Fruit fly (Drosophila melanogaster): ENCODE results near the gene Shawl.

The Shawl gene

DNA sequence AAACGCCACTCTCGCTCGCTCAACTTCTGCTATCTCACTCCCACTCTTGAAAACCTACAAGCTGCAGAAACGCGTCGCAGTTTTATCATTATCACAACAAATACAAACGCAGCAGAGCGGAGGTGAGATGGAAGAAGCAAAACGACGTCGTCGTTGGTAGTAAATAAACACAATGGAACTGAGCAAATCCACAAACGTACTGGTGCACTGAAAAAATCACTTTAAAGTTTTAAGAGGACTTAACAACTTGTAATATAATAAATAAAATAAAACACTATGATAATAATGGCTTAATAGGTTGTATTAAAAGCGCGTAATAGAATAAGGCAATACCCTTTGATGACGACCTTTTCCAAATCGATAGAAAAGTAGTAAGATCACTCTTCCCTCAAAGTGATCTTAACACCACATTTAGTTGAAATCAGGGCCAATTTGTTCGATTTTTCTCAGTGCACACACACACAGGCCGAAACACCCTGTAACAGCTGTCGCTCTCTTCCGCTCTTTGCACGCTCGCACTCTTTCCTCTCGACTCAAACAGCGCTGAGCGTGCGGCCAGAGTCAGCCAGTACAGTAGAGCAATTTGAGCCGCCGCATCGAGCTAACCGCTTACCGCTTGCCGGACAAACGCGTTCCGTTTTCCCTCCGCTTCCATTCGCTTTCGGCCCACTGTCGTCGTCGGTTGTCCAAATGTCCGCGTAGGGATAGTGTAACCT is 34.5 kb upstream of the Shawl start (continued):
- TF ChIP-seq CG7786 (GFP tag; optimal IDR thresholded peaks at IDR 0.05): peak; percentile 85
- peak; percentile 82 for TF ChIP-seq tx (GFP tag; optimal IDR thresholded peaks at IDR 0.05)
- peak; percentile 96 for TF ChIP-seq zfh1 (GFP tag; IDR thresholded peaks at IDR 0.05)
- peak; percentile 90 for TF ChIP-seq Oaz (GFP tag; IDR thresholded peaks at IDR 0.05)
- peak; percentile 95 for TF ChIP-seq slou (GFP tag; optimal IDR thresholded peaks at IDR 0.05)
- no peak for TF ChIP-seq hb (GFP tag; IDR thresholded peaks at IDR 0.05; ENCODE audit: partially characterized antibody)
- peak; percentile 60 for TF ChIP-seq CG1792 (GFP tag; optimal IDR thresholded peaks at IDR 0.05)
- TF ChIP-seq oc (tag; optimal IDR thresholded peaks at IDR 0.05): peak; percentile 87
- peak; percentile 91 for TF ChIP-seq Max (GFP tag; optimal IDR thresholded peaks at IDR 0.05)
- peak; percentile 81 for TF ChIP-seq CG1603 (tag; optimal IDR thresholded peaks at IDR 0.05)
- TF ChIP-seq CG3281 (GFP tag; optimal IDR thresholded peaks at IDR 0.05): peak; percentile 93
- TF ChIP-seq CG17385 (GFP tag; optimal IDR thresholded peaks at IDR 0.05): peak; percentile 90
- peak; percentile 74 for TF ChIP-seq CG7987 (GFP tag; optimal IDR thresholded peaks at IDR 0.05)
- TF ChIP-seq Spps (tag; optimal IDR thresholded peaks at IDR 0.05): peak; percentile 92
- peak; percentile 42; the same call in 1 of the 2 replicates for TF ChIP-seq tna (GFP tag; IDR thresholded peaks at IDR 0.05; ENCODE audit: partially characterized antibody)
- peak; percentile 93 for TF ChIP-seq CG4328 (GFP tag; optimal IDR thresholded peaks at IDR 0.05)
- peak; percentile 97 for TF ChIP-seq Ptx1 (GFP tag; IDR thresholded peaks at IDR 0.05)
- TF ChIP-seq ro (GFP tag; IDR thresholded peaks at IDR 0.05): peak; percentile 87
- TF ChIP-seq Xrp1 (GFP tag; IDR thresholded peaks at IDR 0.05): peak; percentile 98
- TF ChIP-seq CG6272 (GFP tag; IDR thresholded peaks at IDR 0.05): peak; percentile 94
- peak; percentile 45 for TF ChIP-seq ERR (GFP tag; optimal IDR thresholded peaks at IDR 0.05)
- peak; percentile 88 for TF ChIP-seq Nf-YC (tag; optimal IDR thresholded peaks at IDR 0.05)
- TF ChIP-seq B-H2 (GFP tag; optimal IDR thresholded peaks at IDR 0.05): peak; percentile 91
- TF ChIP-seq CG4617 (GFP tag; optimal IDR thresholded peaks at IDR 0.05; ENCODE audit: borderline replicate concordance): peak; percentile 84
- TF ChIP-seq Blimp-1 (GFP tag; optimal IDR thresholded peaks at IDR 0.05): peak; percentile 91
- peak; percentile 95 for TF ChIP-seq Six4 (GFP tag; optimal IDR thresholded peaks at IDR 0.05)
- peak; percentile 29 for TF ChIP-seq fu2 (GFP tag; optimal IDR thresholded peaks at IDR 0.05)
- TF ChIP-seq Mrtf (GFP tag; IDR thresholded peaks at IDR 0.05): peak; percentile 95
- TF ChIP-seq nom (GFP tag; optimal IDR thresholded peaks at IDR 0.05): peak; percentile 93
- peak; percentile 94 for TF ChIP-seq CG6854 (GFP tag; optimal IDR thresholded peaks at IDR 0.05)
- no peak for TF ChIP-seq unc-4 (GFP tag; IDR thresholded peaks at IDR 0.05; ENCODE audit: partially characterized antibody)
- peak; percentile 89 for TF ChIP-seq CG15011 (GFP tag; optimal IDR thresholded peaks at IDR 0.05)
- peak; percentile 97 for TF ChIP-seq CG12391 (tag; optimal IDR thresholded peaks at IDR 0.05)
- TF ChIP-seq tap (tag; optimal IDR thresholded peaks at IDR 0.05): peak; percentile 90
- TF ChIP-seq crc (GFP tag; optimal IDR thresholded peaks at IDR 0.05): no peak
- peak; percentile 88 for TF ChIP-seq CG5180 (GFP tag; optimal IDR thresholded peaks at IDR 0.05)
- TF ChIP-seq trh (GFP tag; optimal IDR thresholded peaks at IDR 0.05): peak; percentile 71
- TF ChIP-seq Sry-β (GFP tag; optimal IDR thresholded peaks at IDR 0.05): peak; percentile 64
- no peak for TF ChIP-seq CG7963 (GFP tag; IDR thresholded peaks at IDR 0.05; ENCODE audit: partially characterized antibody)
- TF ChIP-seq lov (optimal IDR thresholded peaks at IDR 0.05): no peak
- TF ChIP-seq lov (GFP tag; IDR thresholded peaks at IDR 0.05): peak; percentile 88
- TF ChIP-seq Aef1 (GFP tag; IDR thresholded peaks at IDR 0.05): peak; percentile 91
- peak; percentile 95 for TF ChIP-seq sob (GFP tag; IDR thresholded peaks at IDR 0.05)
- TF ChIP-seq scrt (GFP tag; optimal IDR thresholded peaks at IDR 0.05): peak; percentile 88
- TF ChIP-seq usp (GFP tag; optimal IDR thresholded peaks at IDR 0.05): no peak
- TF ChIP-seq CG18262 (tag; optimal IDR thresholded peaks at IDR 0.05): peak; percentile 98
- peak; percentile 77 for TF ChIP-seq CG12071 (GFP tag; optimal IDR thresholded peaks at IDR 0.05)
- TF ChIP-seq CG7271 (tag; optimal IDR thresholded peaks at IDR 0.05): peak; percentile 75
- TF ChIP-seq stwl (tag; optimal IDR thresholded peaks at IDR 0.05): peak; percentile 30
